Worm (Caenorhabditis elegans): ENCODE data around the gene msp-32.
A peak's percentile ranks its signal among the peaks of the same experiment; 100 is the strongest.

The msp-32 gene

DNA sequence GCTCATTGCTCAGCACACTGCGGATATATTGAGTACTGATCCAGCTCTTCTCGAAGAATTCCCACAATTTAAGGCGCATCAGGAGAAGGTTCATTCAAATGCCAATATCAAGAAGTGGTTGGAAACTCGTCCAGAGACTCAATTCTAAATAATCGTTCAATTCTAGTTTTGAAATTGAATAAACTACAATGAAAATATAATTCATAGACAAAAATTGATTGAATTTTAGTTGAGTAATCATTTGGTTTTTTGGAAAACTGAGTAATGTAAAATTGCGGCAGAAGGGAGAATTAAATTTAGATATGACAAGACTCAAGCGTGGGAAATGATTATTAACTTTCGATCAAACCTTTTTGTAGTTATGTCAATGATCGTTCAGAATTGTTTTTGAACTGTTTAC, 14.2 kb upstream of the msp-32 start:
- TF ChIP-seq ztf-11 (tag; optimal IDR thresholded peaks at IDR 0.05) (no peak), nhr-237 (tag; optimal IDR thresholded peaks at IDR 0.05) (no peak)

DNA sequence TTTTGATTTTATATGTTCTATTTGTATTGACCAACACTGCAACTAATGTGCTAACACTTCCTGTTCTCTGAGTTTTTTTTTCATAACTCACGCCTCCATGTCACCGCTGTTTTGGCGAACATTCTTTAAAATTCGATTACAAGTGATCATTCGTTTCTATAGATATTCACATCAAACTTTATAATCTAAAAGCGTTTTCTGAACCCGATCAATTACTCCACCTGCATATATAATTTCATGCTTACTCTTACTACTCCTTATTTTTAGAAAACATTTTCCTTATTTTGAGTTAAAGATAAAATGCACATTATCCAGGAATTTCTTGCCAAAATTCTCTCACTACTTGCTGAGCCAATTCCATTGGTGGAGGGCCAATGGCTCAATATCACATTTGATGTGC, 12.7 kb upstream of the msp-32 start, which contains the start of gene R05F9.7:
R05F9.7 (plus strand) TSS at position 301 of the 400 bp plus-strand sequence.
- TF ChIP-seq hlh-1 (tag; optimal IDR thresholded peaks at IDR 0.05) (no peak), ces-1 (GFP tag; optimal IDR thresholded peaks at IDR 0.05) (no peak), nhr-12 (tag; optimal IDR thresholded peaks at IDR 0.05) (no peak), mep-1 (tag; optimal IDR thresholded peaks at IDR 0.05) (no peak), ceh-39 (tag; optimal IDR thresholded peaks at IDR 0.05) (no peak)

DNA sequence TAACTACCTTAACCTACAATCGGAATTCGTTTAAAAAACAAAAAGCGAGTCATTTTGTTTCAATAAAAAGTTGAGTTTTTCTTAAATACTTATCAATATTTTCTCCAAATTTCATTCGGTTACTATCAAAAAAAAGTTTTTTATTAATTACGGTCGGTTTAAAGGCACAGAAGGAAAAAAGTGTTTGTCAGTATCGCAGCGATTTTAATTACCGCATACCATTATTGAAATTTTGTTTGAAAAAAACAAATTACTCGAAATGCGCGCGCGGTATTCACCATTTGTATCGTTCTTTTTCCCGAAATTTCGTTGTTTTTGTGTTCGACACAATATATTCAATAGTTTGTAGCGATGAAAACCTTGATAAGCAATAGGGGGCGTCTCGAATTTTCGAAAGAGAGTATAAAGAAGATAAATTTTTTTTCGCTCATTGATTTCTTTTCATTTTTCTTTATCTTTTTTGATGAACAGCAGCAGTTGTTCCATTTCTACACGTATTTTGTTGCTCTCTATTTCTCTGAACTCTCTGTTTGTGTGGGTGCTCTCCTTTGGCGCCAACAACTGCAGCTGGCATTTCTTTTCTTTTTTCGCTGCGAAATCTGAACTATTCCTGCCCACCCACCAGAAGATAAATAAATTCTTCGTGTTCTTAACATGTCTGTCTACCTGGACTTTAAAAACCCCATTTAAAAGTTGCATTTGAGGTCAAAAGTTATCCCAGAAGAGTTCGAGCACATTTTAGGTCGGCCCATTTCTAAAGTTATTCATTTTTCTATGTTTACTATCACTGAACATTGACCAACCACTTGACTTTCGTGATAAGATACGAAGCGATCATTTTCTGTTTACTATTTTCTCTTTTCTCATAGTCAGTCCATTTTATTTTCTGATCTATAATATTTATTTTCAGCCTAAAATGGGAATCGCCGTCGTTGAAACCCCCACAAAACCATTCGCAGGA, 9.8 kb upstream of the msp-32 start, which contains the start of gene pgm-1:
pgm-1 (plus strand) TSS at position 911 of the 961 bp plus-strand sequence.
- TF ChIP-seq hlh-1 (tag; optimal IDR thresholded peaks at IDR 0.05) (peak; percentile 57), unc-120 (tag; optimal IDR thresholded peaks at IDR 0.05; ENCODE audit: poor library complexity, severe bottlenecking) (peak; percentile 34), nhr-237 (tag; optimal IDR thresholded peaks at IDR 0.05) (no peak)

DNA sequence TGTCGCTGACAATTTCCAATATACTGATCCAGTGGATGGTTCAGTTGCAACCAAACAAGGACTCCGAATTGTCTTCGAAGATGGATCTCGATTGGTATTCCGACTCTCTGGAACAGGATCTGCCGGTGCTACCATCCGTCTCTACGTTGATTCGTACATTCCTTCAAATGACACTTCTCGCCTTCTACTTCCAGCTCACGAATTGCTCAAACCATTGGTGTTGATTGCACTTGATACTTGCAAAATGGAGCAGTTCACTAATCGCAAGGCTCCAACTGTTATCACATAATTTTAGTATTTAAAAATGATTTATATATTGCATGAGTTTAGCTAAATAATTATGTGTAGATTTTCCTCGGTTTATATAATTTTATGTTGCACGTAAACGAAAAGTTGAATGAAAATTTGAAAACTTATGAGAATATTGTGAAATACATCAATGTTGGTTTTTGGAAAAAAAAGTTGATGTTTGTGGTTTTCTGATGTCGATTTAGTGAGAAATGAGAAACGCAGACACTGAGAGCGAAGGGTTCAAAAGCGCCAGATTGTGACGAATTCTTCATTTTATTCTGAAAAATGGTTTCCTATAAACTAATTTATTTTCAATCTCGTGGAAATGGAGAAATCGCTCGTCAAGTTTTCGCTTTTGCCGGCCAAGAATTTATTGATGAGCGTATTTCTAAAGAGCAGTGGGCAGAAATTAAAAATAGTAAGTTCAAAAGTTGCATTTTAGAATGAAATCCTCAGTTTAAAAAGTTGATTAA, 7.4 kb upstream of the msp-32 start, which contains the start of gene gst-9:
gst-9 (plus strand) TSS at position 574 of the 764 bp plus-strand sequence.
- no peak for TF ChIP-seq ham-2 (GFP tag; optimal IDR thresholded peaks at IDR 0.05)
- no peak for TF ChIP-seq unc-39 (tag; optimal IDR thresholded peaks at IDR 0.05)
- TF ChIP-seq mep-1 (tag; optimal IDR thresholded peaks at IDR 0.05), result no peak
- no peak for TF ChIP-seq unc-120 (tag; optimal IDR thresholded peaks at IDR 0.05; ENCODE audit: poor library complexity, severe bottlenecking)
- TF ChIP-seq nhr-28 (tag; optimal IDR thresholded peaks at IDR 0.05), result no peak
- TF ChIP-seq snpc-4 (tag; optimal IDR thresholded peaks at IDR 0.05), result no peak
- no peak for TF ChIP-seq ces-1 (GFP tag; optimal IDR thresholded peaks at IDR 0.05)
- no peak for TF ChIP-seq flh-1 (GFP tag; optimal IDR thresholded peaks at IDR 0.05)
- TF ChIP-seq ceh-43 (GFP tag; optimal IDR thresholded peaks at IDR 0.05), result no peak
- TF ChIP-seq nhr-2 (tag; optimal IDR thresholded peaks at IDR 0.05), result no peak
- no peak for TF ChIP-seq lin-32 (GFP tag; optimal IDR thresholded peaks at IDR 0.05)

DNA sequence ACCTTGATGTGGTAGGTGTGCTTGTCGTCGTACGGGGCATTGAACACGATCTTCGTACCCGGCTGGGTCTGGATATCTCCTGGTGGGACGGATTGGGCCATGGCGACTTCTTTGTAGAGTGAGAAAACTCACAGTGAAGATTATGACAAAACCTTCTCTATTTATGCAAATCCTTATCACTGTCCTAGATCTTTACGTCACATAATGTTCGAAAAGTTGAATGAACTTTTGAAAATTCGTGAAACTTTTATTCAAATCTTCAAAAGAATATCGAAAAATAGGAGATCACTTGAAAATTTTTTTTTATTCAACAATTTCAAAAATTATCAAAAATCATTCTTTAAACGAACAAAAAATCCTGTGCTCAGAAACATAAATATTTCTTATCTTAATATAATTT, 6.0 kb upstream of the msp-32 start, which contains the start of gene msp-33:
msp-33 (minus strand) TSS at position 101 of the 400 bp plus-strand sequence.
- TF ChIP-seq sptf-1 (tag; optimal IDR thresholded peaks at IDR 0.05) (no peak), unc-39 (tag; optimal IDR thresholded peaks at IDR 0.05) (no peak), nhr-76 (tag; optimal IDR thresholded peaks at IDR 0.05) (no peak), ces-1 (GFP tag; optimal IDR thresholded peaks at IDR 0.05) (no peak), lin-32 (GFP tag; optimal IDR thresholded peaks at IDR 0.05) (no peak), hlh-1 (tag; optimal IDR thresholded peaks at IDR 0.05) (no peak), drap-1 (GFP tag; optimal IDR thresholded peaks at IDR 0.05) (no peak), sem-2 (GFP tag; optimal IDR thresholded peaks at IDR 0.05) (no peak), bed-3 (GFP tag; optimal IDR thresholded peaks at IDR 0.05) (no peak), M03D4.4 (tag; optimal IDR thresholded peaks at IDR 0.05) (no peak), ceh-39 (tag; optimal IDR thresholded peaks at IDR 0.05) (no peak), ceh-43 (GFP tag; optimal IDR thresholded peaks at IDR 0.05) (no peak)

DNA sequence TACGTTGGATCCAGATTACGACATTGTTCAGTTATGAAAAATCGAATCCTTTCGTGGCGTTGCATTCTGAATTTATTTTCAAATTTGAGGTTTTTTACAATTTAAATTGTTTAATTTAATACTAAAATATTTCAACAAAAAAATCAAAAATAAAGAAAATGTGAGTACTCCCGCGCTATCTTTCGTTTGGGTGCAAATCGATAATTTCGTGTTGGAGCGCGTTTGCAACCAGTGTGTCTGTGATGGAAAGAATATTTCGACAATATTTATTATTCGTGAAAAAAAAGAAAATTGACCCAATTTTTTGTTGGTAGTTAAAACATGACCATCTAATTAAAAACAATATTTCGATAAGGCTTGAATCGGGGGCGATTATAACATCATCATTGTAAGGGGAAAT, 3.4 kb downstream of the msp-32 start, which contains the start of gene R05F9.9:
R05F9.9 (minus strand) TSS at position 66 of the 400 bp plus-strand sequence.
- no peak for TF ChIP-seq unc-39 (tag; optimal IDR thresholded peaks at IDR 0.05)
- TF ChIP-seq sem-2 (GFP tag; optimal IDR thresholded peaks at IDR 0.05), result no peak
- no peak for TF ChIP-seq nhr-237 (tag; optimal IDR thresholded peaks at IDR 0.05)
- no peak for TF ChIP-seq lin-32 (GFP tag; optimal IDR thresholded peaks at IDR 0.05)
- TF ChIP-seq unc-120 (tag; optimal IDR thresholded peaks at IDR 0.05; ENCODE audit: poor library complexity, severe bottlenecking), result no peak
- TF ChIP-seq mls-2 (tag; optimal IDR thresholded peaks at IDR 0.05), result no peak
- TF ChIP-seq lsy-2 (tag; optimal IDR thresholded peaks at IDR 0.05), result peak; percentile 37
- TF ChIP-seq mab-5 (tag; optimal IDR thresholded peaks at IDR 0.05), result no peak
- no peak for TF ChIP-seq unc-62 (GFP tag; optimal IDR thresholded peaks at IDR 0.05)
- peak; percentile 46 for TF ChIP-seq mep-1 (tag; optimal IDR thresholded peaks at IDR 0.05)
- no peak for TF ChIP-seq lin-13 (tag; optimal IDR thresholded peaks at IDR 0.05)
- TF ChIP-seq ces-1 (GFP tag; optimal IDR thresholded peaks at IDR 0.05), result peak; percentile 29
- no peak for TF ChIP-seq flh-1 (GFP tag; optimal IDR thresholded peaks at IDR 0.05)
- TF ChIP-seq tbx-8 (GFP tag; optimal IDR thresholded peaks at IDR 0.05), result no peak
- no peak for TF ChIP-seq blmp-1 (tag; optimal IDR thresholded peaks at IDR 0.05)
- TF ChIP-seq ceh-39 (tag; optimal IDR thresholded peaks at IDR 0.05), result peak; percentile 75
- TF ChIP-seq nhr-76 (tag; optimal IDR thresholded peaks at IDR 0.05), result no peak

Measured in whole organism, mixed stage, embryonic.